Worm (Caenorhabditis elegans): Measurements from ENCODE around the gene sre-38.

ce11 chrII:12408717-12409116, 48.7 kb upstream of the sre-38 start, which contains the start of gene sre-31:
- TF ChIP-seq mdl-1 (tag; optimal IDR thresholded peaks at IDR 0.05) (no peak), unc-39 (tag; optimal IDR thresholded peaks at IDR 0.05) (no peak), ama-1 (optimal IDR thresholded peaks at IDR 0.05) (no peak), ztf-11 (tag; optimal IDR thresholded peaks at IDR 0.05) (no peak), skn-1 (tag; optimal IDR thresholded peaks at IDR 0.05) (no peak), ztf-4 (tag; optimal IDR thresholded peaks at IDR 0.05) (no peak), lin-13 (GFP tag; optimal IDR thresholded peaks at IDR 0.05) (no peak)

Data from whole organism, L2 larva.